Worm (Caenorhabditis elegans) whole organism, young adult: Measurements from ENCODE around the gene F25A2.1.

Experiments used
- F10E7.11 ChIP-seq: sonication (generic microtip); optimal IDR thresholded peaks from 2 replicates; lab custom pipeline; 2017; ENCODE audit warnings: mild to moderate bottlenecking, missing genetic modification characterization, moderate library complexity, missing compliant biosample characterization
- cebp-1 ChIP-seq, 2 experiments: fragments of 200-800 bp in 1 of 2; sonication (Bioruptor generic) in 1 of 2; sonication (generic microtip) in 1 of 2; IDR thresholded peaks in 1 of 2; optimal IDR thresholded peaks in 1 of 2; 2 replicates each; pipeline versions ENCODE4 v1.3.6 to Lab custom; 2017 to 2022; ENCODE audit warnings: missing compliant biosample characterization in 2 of 2, missing genetic modification characterization in 2 of 2, mild to moderate bottlenecking in 1 of 2, missing genetic modification reagents in 1 of 2, moderate library complexity in 1 of 2
- dpl-1 ChIP-seq: fragments of 150-350 bp; optimal IDR thresholded peaks from 2 replicates; lab custom pipeline; 2014; ENCODE audit warnings: missing biosample characterization, missing genetic modification reagents, missing genetic modification characterization
- ztf-6 ChIP-seq: fragments of 200-800 bp; sonication (Bioruptor generic); IDR thresholded peaks from 2 replicates; pipeline ENCODE4 v1.3.6; 2022; ENCODE audit warnings: missing genetic modification reagents, missing genetic modification characterization, missing compliant biosample characterization

DNA sequence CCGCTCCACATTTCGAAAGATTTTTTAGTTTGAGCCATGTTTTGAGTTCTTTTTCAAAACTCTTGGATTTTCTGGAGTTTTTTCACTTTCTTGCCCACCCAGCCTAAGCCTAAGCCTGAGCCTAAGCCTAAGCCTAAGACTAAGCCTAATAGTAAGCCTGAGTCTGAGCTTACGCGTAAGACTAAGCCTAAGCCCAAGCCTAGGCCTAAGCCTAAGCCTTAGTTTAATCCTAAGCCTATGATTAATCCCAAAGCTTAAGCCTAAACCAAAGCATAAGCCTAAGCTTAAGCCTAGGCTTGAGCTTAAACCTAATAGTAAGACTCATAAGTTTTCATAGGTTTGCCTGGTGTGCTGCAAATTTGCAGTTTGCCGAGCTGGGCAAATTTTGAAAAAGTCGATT, 37.1 kb upstream of the F25A2.1 start:
- TF ChIP-seq F10E7.11 (no peak), cebp-1 (GFP tag; IDR thresholded peaks at IDR 0.05; lab: Robert Waterston, UW) (no peak), cebp-1 (tag; optimal IDR thresholded peaks at IDR 0.05; lab: Kevin White, UChicago) (no peak), dpl-1 (GFP tag; lab: Kevin White, UChicago) (no peak), ztf-6 (no peak)
